Fruit fly (Drosophila melanogaster) whole organism, embryonic: ENCODE measurements around the gene Pop4.

Experiments
- B-H1 ChIP-seq: fragments of 200-800 bp; sonication (Bioruptor generic); IDR thresholded peaks from 3 replicates; pipeline ENCODE4 v1.3.6; 2022; ENCODE audit warnings: missing biosample characterization, missing genetic modification characterization
- B-H2 ChIP-seq: fragments of 200-800 bp; sonication (Bioruptor generic); optimal IDR thresholded peaks from 2 replicates; lab custom pipeline; 2018; ENCODE audit warnings: missing biosample characterization, mild to moderate bottlenecking, missing genetic modification characterization
- CG10267 ChIP-seq: fragments of 200-800 bp; sonication (Bioruptor generic); optimal IDR thresholded peaks from 2 replicates; lab custom pipeline; 2018; ENCODE audit warnings: missing biosample characterization, mild to moderate bottlenecking, missing genetic modification characterization, moderate library complexity
- CG10321 ChIP-seq: fragments of 200-800 bp; sonication (Bioruptor generic); IDR thresholded peaks from 2 replicates; pipeline ENCODE4 v1.3.6; 2022; ENCODE audit warnings: missing biosample characterization, missing genetic modification characterization
- CG12071 ChIP-seq: fragments of 200-800 bp; sonication (Bioruptor generic); optimal IDR thresholded peaks from 3 replicates; lab custom pipeline; 2018; ENCODE audit warnings: missing biosample characterization, mild to moderate bottlenecking, missing genetic modification characterization
- CG12155 ChIP-seq: fragments of 200-800 bp; sonication (Bioruptor generic); optimal IDR thresholded peaks from 3 replicates; lab custom pipeline; 2016; ENCODE audit warnings: missing biosample characterization, missing genetic modification characterization
- CG1233 ChIP-seq: fragments of 200-800 bp; sonication (Bioruptor generic); optimal IDR thresholded peaks from 4 replicates; lab custom pipeline; 2018; ENCODE audit warnings: missing biosample characterization, mild to moderate bottlenecking, missing genetic modification characterization
- CG12659 ChIP-seq: fragments of 200-800 bp; sonication (Bioruptor generic); optimal IDR thresholded peaks from 3 replicates; lab custom pipeline; 2017; ENCODE audit warnings: mild to moderate bottlenecking, missing biosample characterization, missing genetic modification reagents, missing genetic modification characterization
- CG12769 ChIP-seq: fragments of 200-800 bp; sonication (Bioruptor generic); optimal IDR thresholded peaks from 2 replicates; lab custom pipeline; 2019; ENCODE audit warnings: missing biosample characterization, mild to moderate bottlenecking, missing genetic modification characterization, moderate library complexity
- CG13287 ChIP-seq: fragments of 200-800 bp; sonication (Bioruptor generic); IDR thresholded peaks from 2 replicates; pipeline ENCODE4 v1.3.6; 2022; ENCODE audit warnings: missing biosample characterization, missing genetic modification characterization; ENCODE audit not compliant: partially characterized antibody
- CG13775 ChIP-seq: fragments of 200-800 bp; sonication (Bioruptor generic); optimal IDR thresholded peaks from 3 replicates; lab custom pipeline; 2017; ENCODE audit warnings: missing biosample characterization, mild to moderate bottlenecking, missing genetic modification characterization
- CG17186 ChIP-seq: fragments of 200-800 bp; sonication (Bioruptor generic); optimal IDR thresholded peaks from 3 replicates; lab custom pipeline; 2017; ENCODE audit warnings: missing biosample characterization, missing genetic modification reagents, missing genetic modification characterization
- CG17829 ChIP-seq: fragments of 200-800 bp; optimal IDR thresholded peaks from 2 replicates; lab custom pipeline; 2019; ENCODE audit warnings: missing biosample characterization, mild to moderate bottlenecking, missing genetic modification characterization, moderate library complexity
- CG2678 ChIP-seq: fragments of 200-800 bp; sonication (Bioruptor generic); optimal IDR thresholded peaks from 3 replicates; lab custom pipeline; 2019; ENCODE audit warnings: missing biosample characterization, mild to moderate bottlenecking, missing genetic modification characterization, moderate library complexity
- CG2712 ChIP-seq: fragments of 200-800 bp; optimal IDR thresholded peaks from 3 replicates; lab custom pipeline; 2019; ENCODE audit warnings: missing biosample characterization, mild to moderate bottlenecking, missing genetic modification characterization, moderate library complexity
- CG30403 ChIP-seq: fragments of 200-800 bp; sonication (Bioruptor generic); optimal IDR thresholded peaks from 3 replicates; lab custom pipeline; 2016; ENCODE audit warnings: missing biosample characterization, missing genetic modification characterization
- CG31224 ChIP-seq: fragments of 200-800 bp; sonication (Bioruptor generic); IDR thresholded peaks from 2 replicates; pipeline ENCODE4 v1.3.6; 2022; ENCODE audit warnings: missing biosample characterization, missing genetic modification characterization
- CG31388 ChIP-seq: fragments of 200-800 bp; sonication (Bioruptor generic); optimal IDR thresholded peaks from 2 replicates; lab custom pipeline; 2016; ENCODE audit warnings: missing biosample characterization, missing genetic modification characterization
- CG3163 ChIP-seq: fragments of 200-800 bp; sonication (Bioruptor generic); optimal IDR thresholded peaks from 3 replicates; lab custom pipeline; 2016; ENCODE audit warnings: missing biosample characterization, missing genetic modification characterization
- CG34376 ChIP-seq: fragments of 200-800 bp; sonication (Bioruptor generic); optimal IDR thresholded peaks from 2 replicates; lab custom pipeline; 2018; ENCODE audit warnings: missing biosample characterization, mild to moderate bottlenecking, missing genetic modification characterization
- CG4328 ChIP-seq: fragments of 200-800 bp; sonication (Bioruptor generic); optimal IDR thresholded peaks from 3 replicates; lab custom pipeline; 2017; ENCODE audit warnings: missing biosample characterization, missing genetic modification reagents, missing genetic modification characterization
- CG4360 ChIP-seq: fragments of 200-800 bp; sonication (Bioruptor generic); IDR thresholded peaks from 2 replicates; pipeline ENCODE4 v1.3.6; 2022; ENCODE audit warnings: missing biosample characterization, missing genetic modification characterization
- CG4854 ChIP-seq: fragments of 200-800 bp; sonication (Bioruptor generic); optimal IDR thresholded peaks from 2 replicates; lab custom pipeline; 2016; ENCODE audit warnings: missing biosample characterization, missing genetic modification characterization, inconsistent platforms
- CG5180 ChIP-seq: fragments of 200-800 bp; sonication (Bioruptor generic); optimal IDR thresholded peaks from 3 replicates; lab custom pipeline; 2017; ENCODE audit warnings: missing biosample characterization, missing genetic modification characterization, mild to moderate bottlenecking, moderate library complexity, missing genetic modification reagents
- CG6254 ChIP-seq: fragments of 200-800 bp; sonication (Bioruptor generic); optimal IDR thresholded peaks from 3 replicates; lab custom pipeline; 2017; ENCODE audit warnings: mild to moderate bottlenecking, missing biosample characterization, missing genetic modification reagents, missing genetic modification characterization
- CG6813 ChIP-seq: fragments of 200-800 bp; sonication (Bioruptor generic); optimal IDR thresholded peaks from 2 replicates; lab custom pipeline; 2017; ENCODE audit warnings: missing biosample characterization, missing genetic modification characterization, mild to moderate bottlenecking, moderate library complexity, missing genetic modification reagents
- CG8478 ChIP-seq: fragments of >200 bp; optimal IDR thresholded peaks from 2 replicates; lab custom pipeline; 2018
- CG9437 ChIP-seq: fragments of 200-800 bp; sonication (Bioruptor generic); optimal IDR thresholded peaks from 2 replicates; lab custom pipeline; 2018; ENCODE audit warnings: missing biosample characterization, mild to moderate bottlenecking, missing genetic modification characterization
- CG9932 ChIP-seq: fragments of 200-800 bp; sonication (Bioruptor generic); IDR thresholded peaks from 2 replicates; pipeline ENCODE4 v1.3.6; 2022; ENCODE audit warnings: missing biosample characterization, missing genetic modification characterization
- Gug ChIP-seq: fragments of 200-800 bp; sonication (Bioruptor generic); IDR thresholded peaks from 4 replicates; pipeline ENCODE4 v1.3.6; 2022; ENCODE audit warnings: missing biosample characterization, missing genetic modification characterization
- HHEX ChIP-seq: fragments of 200-800 bp; sonication (Bioruptor generic); optimal IDR thresholded peaks from 3 replicates; lab custom pipeline; 2017; ENCODE audit warnings: missing biosample characterization, mild to moderate bottlenecking, missing genetic modification characterization, missing genetic modification reagents
- HmgD ChIP-seq: fragments of 200-800 bp; sonication (Bioruptor generic); optimal IDR thresholded peaks from 3 replicates; lab custom pipeline; 2016; ENCODE audit warnings: missing biosample characterization, missing genetic modification characterization
- HmgZ ChIP-seq: fragments of 200-800 bp; sonication (Bioruptor generic); optimal IDR thresholded peaks from 2 replicates; lab custom pipeline; 2018; ENCODE audit warnings: missing biosample characterization, mild to moderate bottlenecking, missing genetic modification characterization
- Hmx ChIP-seq: fragments of 200-800 bp; sonication (Bioruptor generic); optimal IDR thresholded peaks from 2 replicates; lab custom pipeline; 2016; ENCODE audit warnings: missing biosample characterization, missing genetic modification characterization
- Max ChIP-seq: fragments of 200-800 bp; sonication (Bioruptor generic); optimal IDR thresholded peaks from 2 replicates; lab custom pipeline; 2016; ENCODE audit warnings: missing biosample characterization, mild to moderate bottlenecking, missing genetic modification characterization
- NFAT ChIP-seq: fragments of 200-800 bp; sonication (Bioruptor generic); IDR thresholded peaks from 2 replicates; pipeline ENCODE4 v1.3.6; 2022; ENCODE audit warnings: missing biosample characterization, missing genetic modification characterization
- Sox102F ChIP-seq: fragments of 200-800 bp; sonication (Bioruptor generic); optimal IDR thresholded peaks from 2 replicates; lab custom pipeline; 2018; ENCODE audit warnings: missing biosample characterization, mild to moderate bottlenecking, missing genetic modification characterization, moderate library complexity
- Sry-δ ChIP-seq: fragments of 200-800 bp; sonication (Bioruptor generic); optimal IDR thresholded peaks from 2 replicates; lab custom pipeline; 2016; ENCODE audit warnings: missing biosample characterization, missing genetic modification characterization
- aop ChIP-seq: fragments of 200-800 bp; sonication (Bioruptor generic); IDR thresholded peaks from 2 replicates; pipeline ENCODE4 v1.3.6; 2022; ENCODE audit warnings: missing biosample characterization, missing genetic modification characterization
- btn ChIP-seq: fragments of 200-800 bp; sonication (Bioruptor generic); optimal IDR thresholded peaks from 2 replicates; lab custom pipeline; 2016; ENCODE audit warnings: missing biosample characterization, missing genetic modification characterization
- cwo ChIP-seq: fragments of 200-800 bp; sonication (Bioruptor generic); optimal IDR thresholded peaks from 3 replicates; lab custom pipeline; 2017; ENCODE audit warnings: missing biosample characterization, missing genetic modification characterization, mild to moderate bottlenecking, moderate library complexity, missing genetic modification reagents
- dati ChIP-seq: fragments of 200-800 bp; sonication (Bioruptor generic); IDR thresholded peaks from 2 replicates; pipeline ENCODE4 v1.3.6; 2022; ENCODE audit warnings: missing biosample characterization, missing genetic modification characterization
- fru ChIP-seq: fragments of >200 bp; optimal IDR thresholded peaks from 2 replicates; lab custom pipeline; 2017
- gem ChIP-seq: fragments of 200-800 bp; sonication (Bioruptor generic); optimal IDR thresholded peaks from 2 replicates; lab custom pipeline; 2019; ENCODE audit warnings: missing biosample characterization, mild to moderate bottlenecking, missing genetic modification characterization, moderate library complexity
- nerfin-2 ChIP-seq: fragments of 200-800 bp; sonication (Bioruptor generic); IDR thresholded peaks from 2 replicates; pipeline ENCODE4 v1.3.6; 2022; ENCODE audit warnings: missing biosample characterization, missing genetic modification characterization; ENCODE audit not compliant: partially characterized antibody
- p53 ChIP-seq: fragments of 200-800 bp; sonication (Bioruptor generic); optimal IDR thresholded peaks from 2 replicates; lab custom pipeline; 2016; ENCODE audit warnings: missing biosample characterization, missing genetic modification characterization
- sc ChIP-seq, 3 experiments: fragments of >200 bp in 2 of 3; fragments of 200-800 bp in 1 of 3; sonication (Bioruptor generic) in 1 of 3; optimal IDR thresholded peaks; 2 replicates in 2 of 3; 3 replicates in 1 of 3; lab custom pipeline; 2017; ENCODE audit warnings: mild to moderate bottlenecking in 1 of 3, missing biosample characterization in 1 of 3, missing genetic modification characterization in 1 of 3, missing genetic modification reagents in 1 of 3
- schlank ChIP-seq: fragments of 200-800 bp; sonication (Bioruptor generic); optimal IDR thresholded peaks from 2 replicates; lab custom pipeline; 2018; ENCODE audit warnings: missing biosample characterization, mild to moderate bottlenecking, missing genetic modification characterization
- slou ChIP-seq: fragments of 200-800 bp; sonication (Bioruptor generic); optimal IDR thresholded peaks from 3 replicates; lab custom pipeline; 2016; ENCODE audit warnings: missing biosample characterization, missing genetic modification characterization
- tgo ChIP-seq: fragments of 200-800 bp; sonication (Bioruptor generic); IDR thresholded peaks from 3 replicates; pipeline ENCODE4 v1.3.6; 2022; ENCODE audit warnings: missing biosample characterization, missing genetic modification characterization
- usp ChIP-seq: fragments of >200 bp; optimal IDR thresholded peaks from 2 replicates; lab custom pipeline; 2017; ENCODE audit warnings: missing biosample characterization, missing genetic modification characterization
- wdn ChIP-seq: fragments of 200-800 bp; sonication (Bioruptor generic); IDR thresholded peaks from 2 replicates; pipeline ENCODE4 v1.3.6; 2022; ENCODE audit warnings: missing biosample characterization, missing genetic modification characterization

The Pop4 gene

dm6 chr3L:8018665-8019070 is 40.2 kb upstream of the Pop4 start (continued):
- TF ChIP-seq fru (lab: Kevin White, UChicago), result no peak
- peak; percentile 42 for TF ChIP-seq CG12071 (GFP tag; lab: Kevin White, UChicago)
- TF ChIP-seq CG4854 (GFP tag; lab: Kevin White, UChicago), result no peak
- no peak for TF ChIP-seq CG2712
- no peak for TF ChIP-seq CG6254 (GFP tag; lab: Kevin White, UChicago)
- TF ChIP-seq Gug (GFP tag; lab: Robert Waterston, UW), result no peak
- TF ChIP-seq CG12155 (GFP tag; lab: Kevin White, UChicago), result no peak
- TF ChIP-seq Sox102F, result no peak
- no peak for TF ChIP-seq CG8478
- peak; percentile 9 for TF ChIP-seq B-H2
- peak; percentile 32 for TF ChIP-seq CG1233 (GFP tag; lab: Kevin White, UChicago)
- TF ChIP-seq CG2678, result peak; percentile 56
- TF ChIP-seq Max (GFP tag; lab: Kevin White, UChicago), result no peak
- TF ChIP-seq Hmx (GFP tag; lab: Kevin White, UChicago), result no peak
- TF ChIP-seq CG34376, result peak; percentile 81
- peak; percentile 76 for TF ChIP-seq cwo (GFP tag; lab: Kevin White, UChicago)
- no peak for TF ChIP-seq HmgZ (tag; lab: Kevin White, UChicago)
- TF ChIP-seq CG10267 (tag; lab: Kevin White, UChicago), result no peak
- TF ChIP-seq usp (GFP tag; lab: Kevin White, UChicago), result no peak
- no peak for TF ChIP-seq Sry-δ (GFP tag; lab: Kevin White, UChicago)
- no peak for TF ChIP-seq CG4360
- TF ChIP-seq p53, result no peak
- TF ChIP-seq CG10321, result no peak
- TF ChIP-seq B-H1 (GFP tag; lab: Robert Waterston, UW), result no peak
- no peak for TF ChIP-seq CG12659 (GFP tag; lab: Kevin White, UChicago)
- TF ChIP-seq btn (GFP tag; lab: Kevin White, UChicago), result no peak
- TF ChIP-seq CG4328, result no peak
- peak; percentile 47 for TF ChIP-seq CG6813 (GFP tag; lab: Kevin White, UChicago)
- no peak for TF ChIP-seq CG30403 (GFP tag; lab: Kevin White, UChicago)
- no peak for TF ChIP-seq schlank
- no peak for TF ChIP-seq slou (GFP tag; lab: Kevin White, UChicago)
- no peak for TF ChIP-seq CG9437
- no peak for TF ChIP-seq CG31388 (GFP tag; lab: Kevin White, UChicago)
- TF ChIP-seq tgo, result no peak
- TF ChIP-seq CG12769 (tag; lab: Kevin White, UChicago), result peak; percentile 20
- TF ChIP-seq sc (optimal IDR thresholded peaks at IDR 0.05; lab: Kevin White, UChicago), result no peak
- TF ChIP-seq sc (GFP tag; optimal IDR thresholded peaks at IDR 0.05; lab: Kevin White, UChicago), result peak; percentile 14
- no peak for TF ChIP-seq wdn (GFP tag; lab: Robert Waterston, UW)
- no peak for TF ChIP-seq CG13287 (GFP tag; lab: Robert Waterston, UW)
- peak; percentile 28 for TF ChIP-seq HHEX (GFP tag; lab: Kevin White, UChicago)
- TF ChIP-seq CG31224 (GFP tag; lab: Robert Waterston, UW), result no peak
- no peak for TF ChIP-seq NFAT (GFP tag; lab: Robert Waterston, UW)
- TF ChIP-seq HmgD, result no peak
- TF ChIP-seq nerfin-2 (GFP tag; lab: Robert Waterston, UW), result no peak
- TF ChIP-seq CG5180 (GFP tag; lab: Kevin White, UChicago), result peak; percentile 26
- TF ChIP-seq CG13775 (GFP tag; lab: Kevin White, UChicago), result no peak
- no peak for TF ChIP-seq CG17829 (tag; lab: Kevin White, UChicago)
- TF ChIP-seq gem (tag; lab: Kevin White, UChicago), result peak; percentile 26
- TF ChIP-seq CG3163, result no peak
- no peak for TF ChIP-seq CG9932 (GFP tag; lab: Robert Waterston, UW)
- no peak for TF ChIP-seq dati (GFP tag; lab: Robert Waterston, UW)
- no peak for TF ChIP-seq aop
- no peak for TF ChIP-seq CG17186 (GFP tag; lab: Kevin White, UChicago)
